Fruit fly (Drosophila melanogaster): Measurements from ENCODE around the gene Tsp26A.

The Tsp26A gene

DNA sequence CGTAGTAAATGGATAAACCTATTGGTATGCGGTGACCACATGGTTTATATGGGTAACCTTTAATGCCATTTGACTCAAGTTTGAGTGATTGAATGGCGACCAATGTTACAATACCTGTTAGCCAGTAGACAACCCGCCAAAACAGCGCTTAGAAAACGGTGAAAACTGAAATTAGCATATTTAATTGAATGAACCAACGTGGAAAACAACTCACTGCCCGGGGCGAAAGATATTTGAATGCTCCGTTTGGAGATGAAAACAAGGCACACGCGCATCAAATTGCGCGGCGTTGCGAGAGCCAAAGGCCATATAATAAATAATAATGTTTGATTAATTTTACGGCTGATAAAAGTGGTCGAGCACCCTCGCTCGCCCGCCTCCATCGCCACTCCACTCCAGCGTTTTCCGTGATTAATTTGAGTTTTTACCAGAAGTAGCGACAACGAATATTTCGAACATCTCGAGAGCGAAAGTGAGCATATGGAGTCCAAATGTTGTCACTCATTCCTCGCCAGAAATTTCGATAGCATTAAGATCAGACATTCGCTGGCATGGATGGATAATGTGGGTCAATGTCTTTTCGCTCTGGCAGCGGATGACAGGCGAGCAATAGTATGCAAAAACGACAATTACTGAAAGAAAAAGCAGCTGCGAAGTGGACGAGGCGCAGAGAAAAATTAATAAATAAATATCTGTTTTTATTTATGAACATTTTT, 28.8 kb upstream of the Tsp26A start:
- no peak for TF ChIP-seq Myc (optimal IDR thresholded peaks at IDR 0.05)
- no peak for TF ChIP-seq h (optimal IDR thresholded peaks at IDR 0.05)
- no peak for TF ChIP-seq psq (optimal IDR thresholded peaks at IDR 0.05)
- no peak for TF ChIP-seq ttk (optimal IDR thresholded peaks at IDR 0.05)
- TF ChIP-seq Sin3A (optimal IDR thresholded peaks at IDR 0.05), result no peak

DNA sequence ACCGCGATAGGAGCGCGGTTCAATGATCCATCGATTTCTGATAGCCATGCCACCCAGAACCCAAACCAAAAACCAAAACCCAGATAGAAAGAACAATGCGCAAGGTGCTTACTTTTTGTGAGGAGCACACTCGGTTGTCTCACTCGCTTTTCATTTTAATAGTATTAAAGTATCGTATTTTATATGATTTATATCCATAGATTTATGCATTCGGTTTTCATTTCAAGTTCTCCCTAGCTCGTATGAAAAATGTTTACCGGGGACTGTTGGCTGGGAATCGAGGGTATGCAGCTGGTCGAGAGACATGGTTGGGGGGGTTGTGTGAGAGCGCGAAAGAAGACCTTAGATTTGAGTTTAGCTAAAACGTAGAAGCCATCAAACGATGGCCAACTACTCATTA, 28.0 kb upstream of the Tsp26A start:
- TF ChIP-seq Sin3A (optimal IDR thresholded peaks at IDR 0.05) (no peak), ttk (optimal IDR thresholded peaks at IDR 0.05) (no peak), h (optimal IDR thresholded peaks at IDR 0.05) (no peak), insv (optimal IDR thresholded peaks at IDR 0.05) (no peak), Myc (optimal IDR thresholded peaks at IDR 0.05) (no peak), psq (optimal IDR thresholded peaks at IDR 0.05) (no peak)

DNA sequence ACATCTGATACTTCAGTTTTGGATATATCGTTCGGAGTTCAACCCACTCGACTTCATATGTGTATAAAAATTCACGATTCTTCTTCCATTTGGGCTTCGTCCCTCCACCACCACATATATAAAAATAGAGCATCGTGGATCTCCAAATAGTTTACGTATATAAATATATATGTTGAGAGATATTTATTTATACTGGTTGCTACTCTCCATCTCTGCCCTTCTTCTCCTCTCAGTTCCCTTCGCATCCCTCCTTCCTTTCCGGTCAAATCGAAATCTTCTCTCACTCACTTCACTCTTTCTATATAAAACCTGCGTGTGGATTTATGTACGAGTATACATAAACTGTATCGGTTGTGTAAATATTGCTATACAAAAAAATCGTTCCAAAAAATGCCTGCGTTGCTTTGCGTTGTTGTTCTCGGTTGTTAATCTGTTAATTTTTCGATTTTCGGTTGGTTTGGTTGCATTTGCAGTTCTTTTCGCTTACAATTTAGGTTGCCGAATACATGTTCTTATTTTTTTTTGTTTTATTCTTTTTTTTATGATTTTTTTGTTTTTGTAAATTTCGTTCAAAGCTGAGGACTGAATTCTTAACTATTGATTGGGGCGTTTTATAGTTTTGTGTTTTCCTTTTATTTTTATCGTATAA, 27.3 kb upstream of the Tsp26A start:
- TF ChIP-seq Sin3A (optimal IDR thresholded peaks at IDR 0.05) (no peak), ttk (optimal IDR thresholded peaks at IDR 0.05) (no peak), Myc (optimal IDR thresholded peaks at IDR 0.05) (no peak)

DNA sequence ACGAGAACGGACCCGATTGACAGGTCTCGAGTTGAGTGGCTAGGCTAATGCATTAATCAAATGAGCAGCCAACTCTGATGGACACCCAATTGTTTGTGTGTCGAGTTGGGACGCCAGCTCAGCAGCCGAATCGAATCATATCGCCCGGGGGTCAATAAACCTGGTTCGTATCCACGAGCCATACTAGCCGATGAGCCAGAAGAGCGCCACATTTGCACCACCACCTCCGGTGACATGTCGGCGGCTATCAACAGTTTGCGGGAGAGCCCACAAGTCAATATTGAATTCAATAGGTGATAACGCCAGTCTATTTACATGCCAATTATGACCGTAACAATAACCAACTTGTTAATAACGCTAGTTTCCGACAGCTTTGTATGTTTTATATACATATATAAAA, 25.9 kb upstream of the Tsp26A start:
- TF ChIP-seq Sin3A (optimal IDR thresholded peaks at IDR 0.05), result no peak
- no peak for TF ChIP-seq ttk (optimal IDR thresholded peaks at IDR 0.05)
- TF ChIP-seq Myc (optimal IDR thresholded peaks at IDR 0.05), result no peak
- TF ChIP-seq insv (optimal IDR thresholded peaks at IDR 0.05), result no peak

DNA sequence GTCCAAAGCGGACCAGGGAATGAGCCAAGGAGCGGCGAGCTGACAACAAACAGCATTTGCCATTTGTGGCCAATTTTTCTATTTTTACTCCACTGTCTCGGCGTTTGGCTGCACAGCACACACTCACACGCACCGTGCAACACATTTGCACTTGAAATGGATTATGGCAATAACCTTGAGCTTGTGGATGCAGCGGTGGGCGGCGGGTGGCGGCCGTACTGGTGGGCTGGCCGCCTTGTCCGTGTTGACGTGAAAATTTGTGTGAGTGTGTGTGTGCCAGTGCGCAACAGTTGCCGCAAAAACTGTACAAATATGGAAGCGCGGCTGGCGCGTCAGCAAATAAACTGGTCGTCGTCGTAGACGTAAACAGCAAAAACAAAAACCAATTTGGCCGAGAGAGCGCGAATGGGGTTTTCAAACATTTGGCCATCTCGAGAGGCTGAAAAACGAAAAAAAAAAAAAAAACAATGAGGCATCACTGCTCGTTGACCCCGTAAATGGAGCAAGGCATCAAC, 24.9 kb upstream of the Tsp26A start:
- TF ChIP-seq h (optimal IDR thresholded peaks at IDR 0.05) (no peak), psq (optimal IDR thresholded peaks at IDR 0.05) (no peak), Myc (optimal IDR thresholded peaks at IDR 0.05) (no peak), insv (optimal IDR thresholded peaks at IDR 0.05) (no peak), ttk (optimal IDR thresholded peaks at IDR 0.05) (no peak)

DNA sequence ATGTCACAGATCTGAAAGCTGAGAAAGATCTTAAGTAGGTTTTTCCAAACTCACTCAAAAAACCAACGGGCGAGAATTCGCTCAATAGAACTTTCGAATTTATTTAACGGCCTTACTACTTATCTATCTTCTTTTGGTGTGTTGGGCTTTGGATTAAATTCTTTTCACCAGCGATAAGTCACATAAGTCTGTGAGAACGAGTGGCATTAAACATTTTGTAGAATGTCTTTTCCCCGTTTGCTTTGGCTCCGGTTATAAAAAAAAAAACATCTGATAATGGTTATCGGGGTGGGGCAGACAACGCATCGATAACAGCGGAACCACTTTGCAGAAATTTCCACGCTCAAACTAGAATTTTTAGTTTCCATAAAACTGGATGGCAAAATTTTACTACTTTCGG, 24.4 kb upstream of the Tsp26A start:
- TF ChIP-seq Sin3A (optimal IDR thresholded peaks at IDR 0.05) (no peak), psq (optimal IDR thresholded peaks at IDR 0.05) (no peak), Myc (optimal IDR thresholded peaks at IDR 0.05) (no peak), insv (optimal IDR thresholded peaks at IDR 0.05) (no peak), h (optimal IDR thresholded peaks at IDR 0.05) (no peak), ttk (optimal IDR thresholded peaks at IDR 0.05) (no peak)

DNA sequence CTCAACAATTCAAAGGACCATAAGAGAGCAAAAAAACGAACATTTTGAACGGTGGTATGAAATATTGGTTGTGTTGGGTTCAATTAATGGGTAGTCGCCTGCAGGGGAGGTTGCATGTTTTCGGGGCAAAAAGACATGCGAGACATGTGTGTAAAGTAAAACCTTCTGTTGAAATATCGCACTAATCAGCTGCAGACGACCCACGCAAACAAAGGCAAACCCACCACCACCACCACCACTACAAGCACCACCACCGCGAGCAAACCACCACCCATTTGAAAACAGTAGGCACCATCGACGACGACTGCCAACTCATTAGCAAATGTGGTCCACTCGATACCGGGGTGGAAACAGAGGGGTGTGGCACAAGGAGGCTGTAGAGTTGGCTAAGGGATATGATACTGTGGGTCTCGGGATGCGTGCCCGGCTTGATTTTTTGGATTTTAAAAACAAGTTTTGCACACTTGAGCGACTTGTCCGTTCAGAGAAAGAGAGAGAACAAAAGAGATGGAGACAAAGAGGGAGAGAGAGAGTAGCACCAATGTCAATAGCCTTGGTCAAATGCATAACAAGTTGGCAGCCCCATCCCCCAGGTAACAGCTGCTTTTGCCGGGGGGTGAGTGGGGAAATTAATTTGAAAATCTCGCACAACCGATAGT, 22.8 kb upstream of the Tsp26A start:
- TF ChIP-seq h (optimal IDR thresholded peaks at IDR 0.05) (no peak), ttk (optimal IDR thresholded peaks at IDR 0.05) (no peak), Myc (optimal IDR thresholded peaks at IDR 0.05) (no peak), Sin3A (optimal IDR thresholded peaks at IDR 0.05) (no peak), insv (optimal IDR thresholded peaks at IDR 0.05) (no peak)

DNA sequence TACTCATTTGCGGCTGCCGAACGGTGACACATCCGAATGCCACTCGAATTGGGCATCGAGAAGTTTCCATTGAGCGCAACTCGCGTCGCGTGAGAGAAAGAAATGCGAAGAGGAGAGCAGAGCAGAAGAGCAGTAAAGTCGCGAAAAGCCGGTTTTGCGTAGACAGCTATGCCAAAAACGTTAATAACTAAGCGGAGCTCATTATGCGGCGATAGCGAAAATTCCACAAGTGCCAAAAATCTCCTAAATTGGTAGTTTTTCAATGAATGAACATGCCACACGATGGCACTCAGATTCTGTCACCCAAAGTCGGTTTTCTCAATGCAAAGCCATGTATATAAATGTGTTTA, 22.3 kb upstream of the Tsp26A start:
- TF ChIP-seq insv (optimal IDR thresholded peaks at IDR 0.05), result no peak
- no peak for TF ChIP-seq psq (optimal IDR thresholded peaks at IDR 0.05)
- TF ChIP-seq ttk (optimal IDR thresholded peaks at IDR 0.05), result no peak
- TF ChIP-seq Sin3A (optimal IDR thresholded peaks at IDR 0.05), result no peak
- TF ChIP-seq h (optimal IDR thresholded peaks at IDR 0.05), result no peak
- no peak for TF ChIP-seq Myc (optimal IDR thresholded peaks at IDR 0.05)

DNA sequence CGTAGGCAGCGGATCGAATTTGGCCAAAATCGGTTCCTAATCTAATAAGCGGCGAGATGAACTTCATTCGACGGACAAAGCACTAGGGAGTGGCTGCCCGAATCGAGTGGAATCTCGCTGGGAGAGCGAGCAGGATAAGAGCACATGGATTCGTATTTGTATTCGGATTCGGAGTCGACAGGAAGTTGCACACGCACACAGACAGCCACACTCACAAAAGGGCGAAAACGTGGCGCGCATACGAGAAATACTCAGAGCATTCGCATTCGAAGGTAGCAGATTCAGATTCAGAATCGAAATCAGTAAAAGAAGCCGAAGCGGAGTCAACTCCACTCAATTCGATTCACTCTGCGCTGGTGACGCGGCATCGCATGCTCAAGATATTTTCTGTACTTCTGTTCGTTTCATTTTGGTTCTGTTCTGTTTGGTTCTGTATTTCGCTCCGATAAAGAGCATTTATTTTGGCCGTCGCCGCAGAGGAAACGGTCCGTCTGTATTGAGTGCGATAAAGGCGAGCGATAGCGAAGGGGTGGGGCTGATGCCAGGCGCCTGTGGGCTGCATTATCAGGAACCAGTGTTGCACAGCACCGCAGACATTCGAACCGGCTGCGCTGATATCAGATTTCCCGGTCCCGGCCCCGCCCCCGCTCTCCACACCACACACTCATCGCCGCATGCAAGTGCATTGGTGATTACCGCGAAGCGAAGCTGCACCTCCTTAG, 21.5 kb upstream of the Tsp26A start:
- no peak for TF ChIP-seq ttk (optimal IDR thresholded peaks at IDR 0.05)
- TF ChIP-seq Myc (optimal IDR thresholded peaks at IDR 0.05), result no peak
- no peak for TF ChIP-seq h (optimal IDR thresholded peaks at IDR 0.05)

DNA sequence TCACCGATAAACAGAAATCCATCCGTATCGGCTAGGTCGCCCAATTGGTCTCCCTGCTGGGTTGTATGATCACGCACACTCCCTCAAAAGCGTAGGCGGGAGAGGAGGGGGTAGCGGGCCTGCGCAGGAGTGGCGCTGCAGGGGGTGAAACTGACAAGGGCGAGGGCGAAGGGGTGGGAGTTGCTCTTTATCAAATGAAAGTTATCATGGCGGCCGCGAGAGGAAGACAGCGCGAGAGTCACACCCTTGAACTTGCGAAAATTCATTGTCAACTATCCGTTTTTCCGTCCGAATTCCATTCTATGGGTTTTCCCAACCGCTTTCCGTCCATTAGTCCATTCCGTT, 21.0 kb upstream of the Tsp26A start:
- TF ChIP-seq psq (optimal IDR thresholded peaks at IDR 0.05) (no peak), h (optimal IDR thresholded peaks at IDR 0.05) (no peak), Sin3A (optimal IDR thresholded peaks at IDR 0.05) (no peak), Myc (optimal IDR thresholded peaks at IDR 0.05) (no peak), ttk (optimal IDR thresholded peaks at IDR 0.05) (no peak), insv (optimal IDR thresholded peaks at IDR 0.05) (no peak)

DNA sequence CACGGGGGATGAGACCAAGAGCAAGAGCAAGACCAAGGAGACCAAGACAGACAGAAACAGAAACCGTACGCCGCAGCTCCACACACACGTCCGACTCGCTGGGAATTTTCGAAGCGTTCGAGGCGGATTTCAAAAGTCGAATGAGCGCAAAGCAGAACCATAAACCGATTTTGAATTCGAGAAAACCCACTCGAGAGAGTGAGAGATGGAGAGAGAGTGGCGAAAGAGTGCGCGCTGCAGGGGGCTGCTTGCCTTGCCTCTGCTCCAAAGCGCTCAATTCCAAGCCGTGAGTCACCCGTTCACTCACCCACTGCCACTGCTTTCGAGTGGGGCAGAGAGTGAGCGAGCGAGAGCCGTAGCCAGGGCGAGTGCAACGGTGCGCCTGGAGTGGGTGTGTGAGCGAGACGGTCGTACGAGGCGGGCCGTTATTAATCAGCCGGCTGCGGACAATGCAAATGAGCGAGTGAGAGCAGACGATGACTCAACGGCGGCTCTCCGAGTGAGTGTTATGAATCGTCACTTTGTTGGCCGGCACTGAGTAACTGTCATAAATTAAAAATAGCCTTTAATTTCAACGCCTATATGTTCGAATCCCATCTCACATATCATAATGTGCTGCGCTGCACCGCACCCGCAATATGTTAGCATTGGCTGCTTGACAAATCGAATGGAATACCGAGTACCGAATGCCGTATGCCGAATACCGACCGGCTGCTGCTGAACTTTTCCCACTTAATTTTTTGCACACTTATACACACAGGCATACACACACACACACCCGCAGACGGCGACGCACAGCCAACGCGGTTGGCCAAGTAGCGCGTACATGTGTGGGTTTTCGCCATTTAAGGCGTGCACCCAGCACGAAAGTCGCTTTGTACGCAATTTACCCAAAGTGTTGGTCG, 19.8 kb upstream of the Tsp26A start:
- no peak for TF ChIP-seq insv (optimal IDR thresholded peaks at IDR 0.05)
- no peak for TF ChIP-seq h (optimal IDR thresholded peaks at IDR 0.05)

Data from Kc167 (cell line).